Fruit fly (Drosophila melanogaster): ENCODE results near the gene mus312.

dm6 chr3L:7323348-7323747 lies 5.6 kb upstream of the mus312 start, which contains the start of the genes RhoGEF4 and Rint1:
- no peak for TF ChIP-seq CG12744 (GFP tag; optimal IDR thresholded peaks at IDR 0.05)
- no peak for TF ChIP-seq Eip74EF (GFP tag; optimal IDR thresholded peaks at IDR 0.05)

Measured in whole organism, embryonic.